Fruit fly (Drosophila melanogaster) whole organism, prepupa: ENCODE results near the gene CG43390.
A peak's percentile ranks its signal among the peaks of the same experiment; 100 is the strongest.

Experiments used
- Blimp-1 ChIP-seq: fragments of 200-800 bp; sonication (Bioruptor generic); optimal IDR thresholded peaks from 3 replicates; lab custom pipeline; 2017; ENCODE audit warnings: missing biosample characterization, missing genetic modification characterization, mild to moderate bottlenecking, moderate library complexity, missing genetic modification reagents
- CG10631 ChIP-seq: fragments of 200-800 bp; sonication (Bioruptor generic); optimal IDR thresholded peaks from 2 replicates; lab custom pipeline; 2016; ENCODE audit warnings: missing biosample characterization, missing genetic modification characterization
- CG10669 ChIP-seq: fragments of 200-800 bp; sonication (Bioruptor generic); optimal IDR thresholded peaks from 3 replicates; lab custom pipeline; 2018; ENCODE audit warnings: missing biosample characterization, mild to moderate bottlenecking, missing genetic modification characterization, moderate library complexity
- CG11294 ChIP-seq: fragments of 200-800 bp; sonication (Bioruptor generic); IDR thresholded peaks from 2 replicates; pipeline ENCODE4 v1.3.6; 2022; ENCODE audit warnings: missing biosample characterization, missing genetic modification characterization
- CG11762 ChIP-seq: fragments of 200-800 bp; sonication (Bioruptor generic); optimal IDR thresholded peaks from 3 replicates; lab custom pipeline; 2016; ENCODE audit warnings: missing biosample characterization, missing genetic modification characterization; ENCODE audit not compliant: insufficient read depth
- CG11902 ChIP-seq: fragments of 200-800 bp; sonication (Bioruptor generic); optimal IDR thresholded peaks from 3 replicates; lab custom pipeline; 2016; ENCODE audit warnings: missing biosample characterization, missing genetic modification characterization
- CG15336 ChIP-seq: fragments of 200-800 bp; sonication (Bioruptor generic); IDR thresholded peaks from 2 replicates; pipeline ENCODE4 v1.3.6; 2022; ENCODE audit warnings: missing biosample characterization, missing genetic modification characterization
- CG16779 ChIP-seq: fragments of 200-800 bp; sonication (Bioruptor generic); optimal IDR thresholded peaks from 3 replicates; lab custom pipeline; 2017; ENCODE audit warnings: missing biosample characterization, mild to moderate bottlenecking, missing genetic modification characterization
- CG3032 ChIP-seq: fragments of 200-800 bp; optimal IDR thresholded peaks from 2 replicates; lab custom pipeline; 2019; ENCODE audit warnings: missing biosample characterization, mild to moderate bottlenecking, missing genetic modification characterization, moderate library complexity
- CG31627 ChIP-seq: fragments of 200-800 bp; sonication (Bioruptor generic); optimal IDR thresholded peaks from 3 replicates; lab custom pipeline; 2016; ENCODE audit warnings: missing biosample characterization, missing genetic modification characterization
- CG34406 ChIP-seq: fragments of 200-800 bp; sonication (Bioruptor generic); optimal IDR thresholded peaks from 3 replicates; lab custom pipeline; 2016; ENCODE audit warnings: missing biosample characterization, missing genetic modification characterization
- CG3919 ChIP-seq: fragments of 200-800 bp; sonication (Bioruptor generic); optimal IDR thresholded peaks from 3 replicates; lab custom pipeline; 2016; ENCODE audit warnings: missing biosample characterization, missing genetic modification characterization
- CG4318 ChIP-seq: fragments of 200-800 bp; sonication (Bioruptor generic); optimal IDR thresholded peaks from 3 replicates; lab custom pipeline; 2017; ENCODE audit warnings: missing biosample characterization, mild to moderate bottlenecking, missing genetic modification characterization
- CG6163 ChIP-seq: fragments of 200-800 bp; sonication (Bioruptor generic); IDR thresholded peaks from 3 replicates; pipeline ENCODE4 v1.3.6; 2022; ENCODE audit warnings: missing biosample characterization, missing genetic modification characterization
- CG6792 ChIP-seq: fragments of 200-800 bp; sonication (Bioruptor generic); optimal IDR thresholded peaks from 3 replicates; lab custom pipeline; 2016; ENCODE audit warnings: missing biosample characterization, missing genetic modification characterization
- CG6854 ChIP-seq: fragments of 200-800 bp; sonication (Bioruptor generic); optimal IDR thresholded peaks from 2 replicates; lab custom pipeline; 2017; ENCODE audit warnings: missing biosample characterization, mild to moderate bottlenecking, missing genetic modification characterization
- CG7368 ChIP-seq: fragments of 200-800 bp; sonication (Bioruptor generic); optimal IDR thresholded peaks from 3 replicates; lab custom pipeline; 2016; ENCODE audit warnings: missing biosample characterization, missing genetic modification characterization
- CG8119 ChIP-seq: fragments of 200-800 bp; sonication (Bioruptor generic); IDR thresholded peaks from 3 replicates; pipeline ENCODE4 v1.3.6; 2022; ENCODE audit warnings: missing biosample characterization, missing genetic modification characterization
- CG8319 ChIP-seq: fragments of 200-800 bp; sonication (Bioruptor generic); optimal IDR thresholded peaks from 3 replicates; lab custom pipeline; 2016; ENCODE audit warnings: missing biosample characterization, missing genetic modification characterization
- CG8632 ChIP-seq: fragments of 200-800 bp; sonication (Bioruptor generic); optimal IDR thresholded peaks from 3 replicates; lab custom pipeline; 2016; ENCODE audit warnings: missing biosample characterization, missing genetic modification characterization
- CG9139 ChIP-seq: fragments of 200-800 bp; sonication (Bioruptor generic); optimal IDR thresholded peaks from 3 replicates; lab custom pipeline; 2017; ENCODE audit warnings: missing biosample characterization, mild to moderate bottlenecking, missing genetic modification characterization
- Eip78C ChIP-seq: fragments of 200-800 bp; sonication (Bioruptor generic); peaks from one replicate; lab custom pipeline; 2016; ENCODE audit warnings: missing biosample characterization, missing genetic modification characterization
- Eip93F ChIP-seq: fragments of 200-800 bp; sonication (Bioruptor generic); optimal IDR thresholded peaks from 2 replicates; lab custom pipeline; 2016; ENCODE audit warnings: missing biosample characterization, mild to moderate bottlenecking, missing genetic modification characterization
- Ets21C ChIP-seq: fragments of 200-800 bp; sonication (Bioruptor generic); optimal IDR thresholded peaks from 3 replicates; lab custom pipeline; 2016; ENCODE audit warnings: missing biosample characterization, missing genetic modification characterization
- Gug ChIP-seq: fragments of 200-800 bp; sonication (Bioruptor generic); IDR thresholded peaks from 2 replicates; pipeline ENCODE4 v1.3.6; 2022; ENCODE audit warnings: missing biosample characterization, missing genetic modification characterization
- Hr39 ChIP-seq: fragments of 200-800 bp; sonication (Bioruptor generic); optimal IDR thresholded peaks from 2 replicates; lab custom pipeline; 2016; ENCODE audit warnings: missing biosample characterization, missing genetic modification characterization
- Hr4 ChIP-seq: fragments of 200-800 bp; sonication (Bioruptor generic); optimal IDR thresholded peaks from 3 replicates; lab custom pipeline; 2016; ENCODE audit warnings: missing biosample characterization, missing genetic modification characterization
- Met ChIP-seq: fragments of 200-800 bp; sonication (Bioruptor generic); optimal IDR thresholded peaks from 3 replicates; lab custom pipeline; 2016; ENCODE audit warnings: missing biosample characterization, missing genetic modification characterization
- OdsH ChIP-seq: fragments of 200-800 bp; sonication (Bioruptor generic); optimal IDR thresholded peaks from 3 replicates; lab custom pipeline; 2016; ENCODE audit warnings: missing biosample characterization, missing genetic modification characterization
- Sox102F ChIP-seq: fragments of 200-800 bp; sonication (Bioruptor generic); optimal IDR thresholded peaks from 2 replicates; lab custom pipeline; 2016; ENCODE audit warnings: missing biosample characterization, mild to moderate bottlenecking, missing genetic modification characterization
- Sox14 ChIP-seq: fragments of 200-800 bp; sonication (Bioruptor generic); optimal IDR thresholded peaks from 3 replicates; lab custom pipeline; 2016; ENCODE audit warnings: missing biosample characterization, missing genetic modification characterization
- achi ChIP-seq: fragments of 200-800 bp; sonication (Bioruptor generic); optimal IDR thresholded peaks from 3 replicates; lab custom pipeline; 2016; ENCODE audit warnings: missing biosample characterization, missing genetic modification characterization
- acj6 ChIP-seq: fragments of 200-800 bp; sonication (Bioruptor generic); optimal IDR thresholded peaks from 3 replicates; lab custom pipeline; 2016; ENCODE audit warnings: missing biosample characterization, missing genetic modification characterization
- cyc ChIP-seq: fragments of 200-800 bp; sonication (Bioruptor generic); optimal IDR thresholded peaks from 3 replicates; lab custom pipeline; 2016; ENCODE audit warnings: missing biosample characterization, missing genetic modification characterization
- dsx ChIP-seq: fragments of 200-800 bp; optimal IDR thresholded peaks from 3 replicates; lab custom pipeline; 2019; ENCODE audit warnings: missing biosample characterization, mild to moderate bottlenecking, missing genetic modification characterization, moderate library complexity; ENCODE audit not compliant: poor library complexity, severe bottlenecking
- eg ChIP-seq: fragments of 200-800 bp; sonication (Bioruptor generic); IDR thresholded peaks from 3 replicates; pipeline ENCODE4 v1.3.6; 2022; ENCODE audit warnings: missing biosample characterization, missing genetic modification characterization
- fd59A ChIP-seq: fragments of 200-800 bp; sonication (Bioruptor generic); optimal IDR thresholded peaks from 2 replicates; lab custom pipeline; 2017; ENCODE audit warnings: missing biosample characterization, mild to moderate bottlenecking, missing genetic modification characterization, missing genetic modification reagents
- fd85E ChIP-seq: fragments of 200-800 bp; sonication (Bioruptor generic); optimal IDR thresholded peaks from 3 replicates; lab custom pipeline; 2016; ENCODE audit warnings: missing biosample characterization, missing genetic modification characterization
- fkh ChIP-seq: fragments of 200-800 bp; sonication (Bioruptor generic); optimal IDR thresholded peaks from 3 replicates; lab custom pipeline; 2017; ENCODE audit warnings: missing biosample characterization, mild to moderate bottlenecking, missing genetic modification characterization, moderate library complexity
- lz ChIP-seq: fragments of 200-800 bp; sonication (Bioruptor generic); optimal IDR thresholded peaks from 3 replicates; lab custom pipeline; 2016; ENCODE audit warnings: missing biosample characterization, missing genetic modification characterization
- net ChIP-seq: fragments of 200-800 bp; sonication (Bioruptor generic); optimal IDR thresholded peaks from 3 replicates; lab custom pipeline; 2016; ENCODE audit warnings: missing biosample characterization, missing genetic modification characterization
- pdm3 ChIP-seq: fragments of 200-800 bp; sonication (Bioruptor generic); optimal IDR thresholded peaks from 3 replicates; lab custom pipeline; 2016; ENCODE audit warnings: missing biosample characterization, missing genetic modification characterization
- spab ChIP-seq: fragments of 200-800 bp; sonication (Bioruptor generic); optimal IDR thresholded peaks from 2 replicates; lab custom pipeline; 2017; ENCODE audit warnings: missing biosample characterization, mild to moderate bottlenecking, missing genetic modification characterization, missing genetic modification reagents
- ss ChIP-seq, 2 experiments: fragments of 200-800 bp; sonication (Bioruptor generic); optimal IDR thresholded peaks; 2 replicates in 1 of 2; 3 replicates in 1 of 2; lab custom pipeline; 2017 to 2018; ENCODE audit warnings: mild to moderate bottlenecking in 2 of 2, missing biosample characterization in 2 of 2, missing genetic modification characterization in 2 of 2, moderate library complexity in 1 of 2
- svp ChIP-seq: fragments of 200-800 bp; sonication (Bioruptor generic); peaks from one replicate; lab custom pipeline; 2016; ENCODE audit warnings: missing biosample characterization, missing genetic modification characterization
- topi ChIP-seq: fragments of 200-800 bp; sonication (Bioruptor generic); optimal IDR thresholded peaks from 3 replicates; lab custom pipeline; 2016; ENCODE audit warnings: missing biosample characterization, missing genetic modification characterization
- vri ChIP-seq: fragments of 200-800 bp; sonication (Bioruptor generic); optimal IDR thresholded peaks from 3 replicates; lab custom pipeline; 2016; ENCODE audit warnings: missing biosample characterization, mild to moderate bottlenecking, missing genetic modification characterization

The CG43390 gene

DNA sequence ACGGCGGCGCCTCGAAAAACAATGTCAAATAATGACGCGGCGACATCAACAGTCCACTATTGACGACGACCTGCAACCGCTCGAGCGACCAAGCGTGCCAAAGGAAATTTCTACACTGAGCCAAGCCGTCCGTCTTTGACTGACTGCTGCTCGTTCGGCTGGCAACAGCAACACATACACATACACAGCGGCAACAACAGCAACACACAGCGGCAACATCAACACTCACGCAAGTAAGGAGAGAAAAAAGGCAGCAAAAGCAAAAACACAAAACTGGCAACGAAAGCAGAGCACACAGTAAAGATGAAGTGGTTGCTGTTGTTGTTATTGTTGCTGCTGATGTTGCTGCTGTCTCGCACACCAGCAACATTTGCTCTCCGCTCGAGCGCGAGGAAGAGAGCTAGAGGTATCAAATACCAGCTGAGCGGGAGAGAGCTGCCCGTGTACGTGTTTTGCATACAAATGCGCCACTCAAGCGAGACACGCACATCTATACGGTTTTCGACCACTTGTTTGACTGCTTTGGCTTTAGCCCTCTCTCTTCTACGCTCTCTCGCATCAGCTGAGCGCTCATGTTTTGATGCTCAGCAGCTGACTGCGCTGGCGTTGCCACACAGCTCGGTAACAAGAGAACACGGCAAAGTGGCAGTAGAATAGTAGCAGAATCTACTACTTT, 26.6 kb downstream of the CG43390 start (continued):
- TF ChIP-seq CG8319 (GFP tag; lab: Kevin White, UChicago) (no peak), CG3919 (peak; percentile 77), pdm3 (GFP tag; lab: Kevin White, UChicago) (peak; percentile 15), CG11902 (GFP tag; lab: Kevin White, UChicago) (no peak), lz (GFP tag; lab: Kevin White, UChicago) (peak; percentile 2), fkh (peak; percentile 71), net (GFP tag; lab: Kevin White, UChicago) (peak; percentile 81), Sox14 (GFP tag; lab: Kevin White, UChicago) (peak; percentile 37), CG10669 (GFP tag; lab: Kevin White, UChicago) (peak; percentile 43), Eip93F (no peak), dsx (peak; percentile 83), Eip78C (peak; percentile 90), Hr4 (GFP tag; lab: Kevin White, UChicago) (no peak), CG3032 (tag; lab: Kevin White, UChicago) (peak; percentile 27), ss (GFP tag; optimal IDR thresholded peaks at IDR 0.05; lab: Kevin White, UChicago) (peak; percentile 87 to 96), CG11762 (peak; percentile 25), Met (peak; percentile 28), CG7368 (GFP tag; lab: Kevin White, UChicago) (peak; percentile 43), CG11294 (GFP tag; lab: Robert Waterston, UW) (no peak), vri (GFP tag; lab: Kevin White, UChicago) (peak; percentile 60), fd85E (peak; percentile 65), Blimp-1 (peak; percentile 37), Hr39 (GFP tag; lab: Kevin White, UChicago) (no peak), achi (GFP tag; lab: Kevin White, UChicago) (peak; percentile 26), Sox102F (peak; percentile 68), CG34406 (peak; percentile 31), eg (GFP tag; lab: Robert Waterston, UW) (peak; percentile 66; the same call in 2 of the 3 replicates), cyc (GFP tag; lab: Kevin White, UChicago) (no peak), CG6792 (GFP tag; lab: Kevin White, UChicago) (peak; percentile 25), CG6854 (GFP tag; lab: Kevin White, UChicago) (peak; percentile 72), svp (GFP tag; lab: Kevin White, UChicago) (peak; percentile 81), Gug (GFP tag; lab: Robert Waterston, UW) (0 out of 2 replicates have a peak, but pooled peaks have one; percentile 26), OdsH (no peak), CG16779 (tag; lab: Kevin White, UChicago) (peak; percentile 85), acj6 (no peak), CG31627 (GFP tag; lab: Kevin White, UChicago) (no peak)

DNA sequence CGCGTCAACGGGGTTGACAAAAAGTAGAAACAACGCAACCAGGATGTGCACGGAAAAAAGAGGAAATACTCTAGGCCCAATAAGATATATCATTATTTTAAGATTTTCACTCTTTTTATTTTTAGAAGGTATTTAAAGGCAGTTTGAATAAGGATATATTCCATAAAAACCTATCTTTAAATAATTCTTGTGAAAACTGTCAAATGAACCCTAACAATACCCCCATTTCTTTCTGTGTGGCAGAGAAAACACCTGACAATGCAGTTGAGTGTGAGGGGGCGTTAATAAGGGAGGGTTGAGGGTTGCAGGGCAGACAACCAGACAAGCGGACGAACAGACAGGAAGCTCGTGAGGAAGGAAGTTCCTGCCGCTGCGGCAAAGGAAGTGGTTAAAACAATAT, 27.8 kb downstream of the CG43390 start:
- peak; percentile 70 for TF ChIP-seq CG10669 (GFP tag; lab: Kevin White, UChicago)
- TF ChIP-seq CG9139 (GFP tag; lab: Kevin White, UChicago) = no peak
- TF ChIP-seq CG7368 (GFP tag; lab: Kevin White, UChicago) = peak; percentile 12
- peak; percentile 47 for TF ChIP-seq spab (GFP tag; lab: Kevin White, UChicago)
- TF ChIP-seq CG8632 (GFP tag; lab: Kevin White, UChicago) = peak; percentile 48
- TF ChIP-seq CG4318 (GFP tag; lab: Kevin White, UChicago) = peak; percentile 47
- peak; percentile 47 for TF ChIP-seq lz (GFP tag; lab: Kevin White, UChicago)
- peak; percentile 48 for TF ChIP-seq Met
- no peak for TF ChIP-seq Blimp-1
- TF ChIP-seq CG15336 = peak; percentile 76
- TF ChIP-seq net (GFP tag; lab: Kevin White, UChicago) = peak; percentile 63
- TF ChIP-seq CG34406 = peak; percentile 51
- peak; percentile 75; the same call in 2 of the 3 replicates for TF ChIP-seq CG6163
- peak; percentile 51 for TF ChIP-seq achi (GFP tag; lab: Kevin White, UChicago)
- TF ChIP-seq fd85E = no peak
- TF ChIP-seq CG10631 = peak; percentile 54
- peak; percentile 65 for TF ChIP-seq CG3919
- peak; percentile 10 for TF ChIP-seq CG11902 (GFP tag; lab: Kevin White, UChicago)
- peak; percentile 63 for TF ChIP-seq topi (GFP tag; lab: Kevin White, UChicago)
- TF ChIP-seq CG8119 (GFP tag; lab: Robert Waterston, UW) = peak; percentile 68
- TF ChIP-seq fd59A (GFP tag; lab: Kevin White, UChicago) = peak; percentile 36
- peak; percentile 59 for TF ChIP-seq pdm3 (GFP tag; lab: Kevin White, UChicago)
- no peak for TF ChIP-seq Eip93F
- peak; percentile 52 for TF ChIP-seq cyc (GFP tag; lab: Kevin White, UChicago)
- TF ChIP-seq Sox14 (GFP tag; lab: Kevin White, UChicago) = peak; percentile 53
- no peak for TF ChIP-seq CG6854 (GFP tag; lab: Kevin White, UChicago)
- TF ChIP-seq Ets21C (GFP tag; lab: Kevin White, UChicago) = no peak
- TF ChIP-seq Gug (GFP tag; lab: Robert Waterston, UW) = peak; percentile 53
- no peak for TF ChIP-seq CG11294 (GFP tag; lab: Robert Waterston, UW)
- TF ChIP-seq Hr39 (GFP tag; lab: Kevin White, UChicago) = peak; percentile 36
